Worm (Caenorhabditis elegans) whole organism, L4 larva: ENCODE results near the gene PDB1.1.

ENCODE experiments used
- F26F4.8 ChIP-seq: fragments of 200-800 bp; sonication (Bioruptor generic); conservative IDR thresholded peaks from 2 replicates; pipeline ENCODE4 v1.3.6; 2022; ENCODE audit warnings: missing genetic modification characterization, missing compliant biosample characterization
- aha-1 ChIP-seq: fragments of 150-350 bp; peaks from one replicate; lab custom pipeline; 2014; ENCODE audit warnings: missing biosample characterization, missing genetic modification characterization
- ama-1 ChIP-seq: fragments of 150-350 bp; optimal IDR thresholded peaks from 2 replicates; lab custom pipeline; 2014; ENCODE audit warnings: inconsistent platforms, mixed read lengths
- attf-4 ChIP-seq: sonication (generic microtip); optimal IDR thresholded peaks from 3 replicates; lab custom pipeline; 2017; ENCODE audit warnings: missing biosample characterization, missing genetic modification characterization
- ceh-44 ChIP-seq: fragments of 200-800 bp; sonication (Bioruptor generic); IDR thresholded peaks from 2 replicates; pipeline ENCODE4 v1.3.6; 2022; ENCODE audit warnings: missing genetic modification reagents, missing genetic modification characterization, missing compliant biosample characterization
- daf-16 ChIP-seq, 3 experiments: sonication (generic microtip); optimal IDR thresholded peaks; 2 replicates each; lab custom pipeline; 2016 to 2017; ENCODE audit warnings: missing genetic modification characterization in 3 of 3, missing genetic modification reagents in 3 of 3, mild to moderate bottlenecking in 2 of 3, missing compliant biosample characterization in 2 of 3, missing biosample characterization in 1 of 3, moderate library complexity in 1 of 3
- dmd-6 ChIP-seq: fragments of 200-800 bp; sonication (Bioruptor generic); IDR thresholded peaks from 2 replicates; pipeline ENCODE4 v1.3.6; 2022; ENCODE audit warnings: missing genetic modification reagents, missing genetic modification characterization, missing compliant biosample characterization
- dve-1 ChIP-seq: sonication (generic microtip); optimal IDR thresholded peaks from 2 replicates; lab custom pipeline; 2017; ENCODE audit warnings: antibody characterized with exemption, mild to moderate bottlenecking, missing genetic modification characterization, missing compliant biosample characterization; ENCODE audit not compliant: insufficient read depth
- fkh-10 ChIP-seq: fragments of 150-350 bp; optimal IDR thresholded peaks from 2 replicates; lab custom pipeline; 2014; ENCODE audit warnings: missing biosample characterization, missing genetic modification reagents, missing genetic modification characterization
- hif-1 ChIP-seq, 2 experiments: sonication (generic microtip); optimal IDR thresholded peaks; 2 replicates each; lab custom pipeline; 2016 to 2017; ENCODE audit warnings: missing compliant biosample characterization in 2 of 2, missing genetic modification characterization in 2 of 2, missing genetic modification reagents in 2 of 2, missing genotype in 2 of 2, mild to moderate bottlenecking in 1 of 2
- hlh-11 ChIP-seq: fragments of 200-800 bp; sonication (Bioruptor generic); optimal IDR thresholded peaks from 2 replicates; lab custom pipeline; 2018; ENCODE audit warnings: mild to moderate bottlenecking, missing genetic modification characterization, missing compliant biosample characterization
- hlh-30 ChIP-seq: sonication (generic microtip); optimal IDR thresholded peaks from 2 replicates; lab custom pipeline; 2017; ENCODE audit warnings: antibody characterized with exemption, mild to moderate bottlenecking, missing genetic modification characterization, missing compliant biosample characterization; ENCODE audit not compliant: insufficient read depth
- hmg-1.1 ChIP-seq: fragments of 200-800 bp; sonication (Bioruptor generic); IDR thresholded peaks from 2 replicates; pipeline ENCODE4 v1.3.6; 2022; ENCODE audit warnings: missing genetic modification reagents, missing genetic modification characterization, missing compliant biosample characterization
- jun-1 ChIP-seq: fragments of 150-350 bp; optimal IDR thresholded peaks from 2 replicates; lab custom pipeline; 2014; ENCODE audit warnings: missing biosample characterization, missing genetic modification reagents, missing genetic modification characterization
- lin-1 ChIP-seq: fragments of 200-800 bp; sonication (Bioruptor generic); IDR thresholded peaks from 2 replicates; pipeline ENCODE4 v1.3.6; 2022; ENCODE audit warnings: missing genetic modification reagents, missing genetic modification characterization, missing compliant biosample characterization
- lin-29 ChIP-seq: fragments of 200-800 bp; sonication (Bioruptor generic); IDR thresholded peaks from 2 replicates; pipeline ENCODE4 v1.3.6; 2022; ENCODE audit warnings: missing genetic modification reagents, missing genetic modification characterization, missing compliant biosample characterization
- lsy-2 ChIP-seq, 2 experiments: fragments of 150-350 bp in 1 of 2; sonication (generic microtip) in 1 of 2; optimal IDR thresholded peaks; 2 replicates each; lab custom pipeline; 2014 to 2017; ENCODE audit warnings: missing biosample characterization in 2 of 2, missing genetic modification characterization in 2 of 2
- madf-5 ChIP-seq, 2 experiments: fragments of 200-800 bp; sonication (Bioruptor generic); IDR thresholded peaks; 2 replicates each; pipeline ENCODE4 v1.3.6; 2022; ENCODE audit warnings: missing compliant biosample characterization in 2 of 2, missing genetic modification characterization in 2 of 2
- madf-9 ChIP-seq: fragments of 200-800 bp; sonication (Bioruptor generic); conservative IDR thresholded peaks from 2 replicates; pipeline ENCODE4 v1.3.6; 2022; ENCODE audit warnings: missing genetic modification reagents, missing genetic modification characterization, missing compliant biosample characterization
- mdl-1 ChIP-seq, 2 experiments: fragments of 150-350 bp in 1 of 2; sonication (generic microtip) in 1 of 2; optimal IDR thresholded peaks; 2 replicates each; lab custom pipeline; 2014 to 2017; ENCODE audit warnings: missing biosample characterization in 2 of 2, missing genetic modification characterization in 2 of 2
- mep-1 ChIP-seq: fragments of 150-350 bp; sonication (generic microtip); optimal IDR thresholded peaks from 3 replicates; lab custom pipeline; 2014; ENCODE audit warnings: missing biosample characterization, missing genetic modification characterization
- mxl-2 ChIP-seq: fragments of 200-800 bp; sonication (Bioruptor generic); conservative IDR thresholded peaks from 2 replicates; pipeline ENCODE4 v1.3.6; 2022; ENCODE audit warnings: missing genetic modification reagents, missing genetic modification characterization, missing compliant biosample characterization
- mxl-3 ChIP-seq: fragments of 200-800 bp; sonication (Bioruptor generic); optimal IDR thresholded peaks from 2 replicates; lab custom pipeline; 2018; ENCODE audit warnings: mild to moderate bottlenecking, missing genetic modification characterization, missing compliant biosample characterization
- nhr-10 ChIP-seq: fragments of 150-350 bp; optimal IDR thresholded peaks from 2 replicates; lab custom pipeline; 2014; ENCODE audit warnings: missing biosample characterization, missing genetic modification characterization
- nhr-11 ChIP-seq: fragments of 150-350 bp; optimal IDR thresholded peaks from 2 replicates; lab custom pipeline; 2014; ENCODE audit warnings: missing biosample characterization, missing genetic modification characterization
- nhr-111 ChIP-seq: fragments of 200-800 bp; sonication (Bioruptor generic); optimal IDR thresholded peaks from 2 replicates; lab custom pipeline; 2018; ENCODE audit warnings: mild to moderate bottlenecking, missing genetic modification characterization, missing compliant biosample characterization
- nhr-28 ChIP-seq: fragments of 150-350 bp; optimal IDR thresholded peaks from 2 replicates; lab custom pipeline; 2014; ENCODE audit warnings: missing biosample characterization, missing genetic modification characterization
- nhr-41 ChIP-seq: fragments of 200-800 bp; sonication (Bioruptor generic); IDR thresholded peaks from 2 replicates; pipeline ENCODE4 v1.3.6; 2022; ENCODE audit warnings: missing genetic modification reagents, missing genetic modification characterization, missing compliant biosample characterization
- nhr-48 ChIP-seq: sonication (generic microtip); optimal IDR thresholded peaks from 2 replicates; lab custom pipeline; 2016; ENCODE audit warnings: mild to moderate bottlenecking, missing genetic modification characterization, missing compliant biosample characterization
- nhr-6 ChIP-seq: fragments of 150-350 bp; optimal IDR thresholded peaks from 2 replicates; lab custom pipeline; 2014; ENCODE audit warnings: missing biosample characterization, missing genetic modification characterization
- nhr-77 ChIP-seq: fragments of 150-350 bp; optimal IDR thresholded peaks from 2 replicates; lab custom pipeline; 2014; ENCODE audit warnings: missing biosample characterization, missing genetic modification characterization
- pha-4 ChIP-seq, 2 experiments: fragments of 150-350 bp in 1 of 2; fragments of 200-800 bp in 1 of 2; sonication (Bioruptor generic) in 1 of 2; IDR thresholded peaks in 1 of 2; optimal IDR thresholded peaks in 1 of 2; 2 replicates each; pipeline versions ENCODE4 v1.3.6 to Lab custom; 2014 to 2022; ENCODE audit warnings: missing genetic modification characterization in 2 of 2, missing genetic modification reagents in 2 of 2, missing biosample characterization in 1 of 2, missing compliant biosample characterization in 1 of 2
- php-3 ChIP-seq: fragments of 200-800 bp; sonication (Bioruptor generic); IDR thresholded peaks from 2 replicates; pipeline ENCODE4 v1.3.6; 2022; ENCODE audit warnings: missing genetic modification reagents, missing genetic modification characterization, missing compliant biosample characterization
- pqm-1 ChIP-seq: sonication (generic microtip); optimal IDR thresholded peaks from 2 replicates; lab custom pipeline; 2017; ENCODE audit warnings: missing biosample characterization, missing genetic modification characterization
- set-16 ChIP-seq: fragments of 200-800 bp; sonication (Bioruptor generic); IDR thresholded peaks from 2 replicates; pipeline ENCODE4 v1.3.6; 2022; ENCODE audit warnings: missing genetic modification reagents, missing genetic modification characterization, missing compliant biosample characterization
- spr-3 ChIP-seq: fragments of 200-800 bp; sonication (Bioruptor generic); optimal IDR thresholded peaks from 2 replicates; lab custom pipeline; 2018; ENCODE audit warnings: mild to moderate bottlenecking, missing genetic modification characterization, missing compliant biosample characterization
- tra-1 ChIP-seq: fragments of 200-800 bp; sonication (Bioruptor generic); IDR thresholded peaks from 2 replicates; pipeline ENCODE4 v1.3.6; 2022; ENCODE audit warnings: missing genetic modification reagents, missing genetic modification characterization, missing compliant biosample characterization
- unc-39 ChIP-seq: sonication (generic microtip); optimal IDR thresholded peaks from 2 replicates; lab custom pipeline; 2017; ENCODE audit warnings: missing biosample characterization, missing genetic modification characterization
- unc-62 ChIP-seq, 3 experiments: fragments of 150-350 bp in 1 of 3; sonication (generic microtip); optimal IDR thresholded peaks in 2 of 3; peaks in 1 of 3; 1 replicate in 1 of 3; 2 replicates in 2 of 3; lab custom pipeline; 2014 to 2017; ENCODE audit warnings: missing biosample characterization in 3 of 3, missing genetic modification characterization in 3 of 3, missing genetic modification reagents in 3 of 3, missing genotype in 1 of 3
- zfp-2 ChIP-seq: sonication (generic microtip); optimal IDR thresholded peaks from 2 replicates; lab custom pipeline; 2016; ENCODE audit warnings: mild to moderate bottlenecking, missing genetic modification characterization, missing compliant biosample characterization
- zip-2 ChIP-seq: fragments of 150-350 bp; optimal IDR thresholded peaks from 2 replicates; lab custom pipeline; 2014; ENCODE audit warnings: missing biosample characterization, missing genetic modification characterization
- ztf-7 ChIP-seq: fragments of 150-350 bp; optimal IDR thresholded peaks from 2 replicates; lab custom pipeline; 2014; ENCODE audit warnings: missing biosample characterization, missing genetic modification characterization

Gene PDB1.1

DNA sequence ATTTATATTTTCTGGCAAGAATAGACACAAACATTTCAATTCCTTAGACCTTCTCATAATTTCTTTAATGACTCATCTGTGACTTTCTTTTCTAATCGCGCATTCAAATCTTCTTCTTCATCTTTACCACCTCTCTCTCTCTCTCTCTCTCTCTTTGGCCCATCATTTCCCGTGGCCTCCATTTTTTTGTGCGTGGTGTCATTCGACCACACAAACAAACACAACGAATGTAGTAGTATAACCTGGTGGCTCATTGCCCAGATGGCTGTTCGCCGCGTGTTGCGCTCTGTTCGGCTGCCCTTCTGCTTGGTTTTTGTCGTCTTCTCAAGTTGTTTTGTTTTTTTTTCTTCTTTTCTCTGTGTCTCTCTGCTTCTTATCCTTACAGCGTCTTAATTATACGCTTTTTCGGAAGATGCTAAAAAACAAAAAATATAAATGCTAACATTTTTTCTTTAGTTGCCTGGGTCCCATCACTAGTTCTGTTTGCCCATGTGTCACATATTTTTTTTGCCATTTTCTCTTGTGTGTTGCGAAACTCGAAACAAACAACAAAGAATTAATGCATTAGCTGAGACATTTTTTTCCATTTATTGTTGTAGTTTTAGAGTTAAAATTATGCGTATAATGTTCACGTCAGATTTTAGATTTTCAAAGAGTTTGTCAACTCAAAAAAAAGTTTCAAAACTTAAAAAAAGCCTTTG is 18.7 kb upstream of the PDB1.1 start:
- no peak for TF ChIP-seq lin-29
- peak; percentile 38 for TF ChIP-seq hlh-30
- TF ChIP-seq nhr-6 (tag; lab: Kevin White, UChicago), result peak; percentile 35
- TF ChIP-seq nhr-28 (tag; lab: Kevin White, UChicago), result peak; percentile 48
- peak; percentile 58 for TF ChIP-seq hlh-11
- TF ChIP-seq mdl-1 (tag; optimal IDR thresholded peaks at IDR 0.05; lab: Kevin White, UChicago), result peak in 1 of 2 experiments; percentile 46
- no peak for TF ChIP-seq ama-1 (lab: Kevin White, UChicago)
- peak; percentile 68 for TF ChIP-seq mep-1 (tag; lab: Kevin White, UChicago)
- TF ChIP-seq set-16 (GFP tag; lab: Robert Waterston, UW), result no peak
- no peak for TF ChIP-seq attf-4 (tag; lab: Kevin White, UChicago)
- TF ChIP-seq madf-9 (GFP tag; lab: Robert Waterston, UW), result no peak
- peak; percentile 13 for TF ChIP-seq ztf-7 (tag; lab: Kevin White, UChicago)
- peak in 1 of 2 experiments; percentile 28 for TF ChIP-seq unc-62 (GFP tag; optimal IDR thresholded peaks at IDR 0.05 in 1 of 2; lab: Kevin White, UChicago)
- no peak for TF ChIP-seq unc-62 (tag; optimal IDR thresholded peaks at IDR 0.05; lab: Kevin White, UChicago)
- TF ChIP-seq php-3, result no peak
- TF ChIP-seq spr-3 (GFP tag; lab: Kevin White, UChicago), result no peak
- TF ChIP-seq nhr-10, result no peak
- no peak for TF ChIP-seq nhr-111
- TF ChIP-seq daf-16 (GFP tag; optimal IDR thresholded peaks at IDR 0.05; lab: Kevin White, UChicago), result peak in 1 of 2 experiments; percentile 19
- no peak for TF ChIP-seq daf-16 (tag; optimal IDR thresholded peaks at IDR 0.05; lab: Kevin White, UChicago)
- 0 out of 2 replicates have a peak, but pooled peaks have one; percentile 22 for TF ChIP-seq dmd-6 (GFP tag; lab: Robert Waterston, UW)
- no peak for TF ChIP-seq aha-1 (tag; lab: Kevin White, UChicago)
- TF ChIP-seq, all 104 proteins: peak for 10

DNA sequence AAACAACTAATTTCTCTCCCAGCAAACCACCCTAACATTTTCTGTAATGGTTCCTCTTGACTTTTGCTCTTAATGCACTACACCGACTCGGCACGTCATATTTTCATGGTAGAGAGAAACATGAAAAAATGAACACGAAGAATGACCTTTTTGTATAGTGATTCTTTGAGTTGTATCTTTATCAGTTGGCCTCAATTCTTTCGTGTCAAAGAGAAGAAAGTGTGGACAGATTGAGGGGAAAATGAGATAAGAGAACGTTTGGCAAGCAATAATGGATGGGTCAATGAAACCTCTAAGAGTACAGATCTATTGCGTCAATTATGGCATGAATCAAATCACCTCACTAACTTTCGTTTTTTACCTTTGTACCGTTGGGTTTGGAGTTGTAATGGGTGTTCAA is 17.1 kb upstream of the PDB1.1 start:
- no peak for TF ChIP-seq madf-5 (GFP tag; IDR thresholded peaks at IDR 0.05; lab: Robert Waterston, UW)
- peak; percentile 76 for TF ChIP-seq hlh-11
- TF ChIP-seq unc-39 (tag; lab: Kevin White, UChicago), result no peak
- no peak for TF ChIP-seq F26F4.8
- TF ChIP-seq pha-4 (GFP tag; IDR thresholded peaks at IDR 0.05; lab: Robert Waterston, UW), result no peak
- no peak for TF ChIP-seq pha-4 (tag; optimal IDR thresholded peaks at IDR 0.05; lab: Kevin White, UChicago)
- no peak for TF ChIP-seq mxl-2 (GFP tag; lab: Robert Waterston, UW)
- TF ChIP-seq php-3, result peak; percentile 61
- TF ChIP-seq dve-1 (tag; lab: Kevin White, UChicago), result peak; percentile 76
- peak in 1 of 2 experiments; percentile 5 for TF ChIP-seq lsy-2 (tag; optimal IDR thresholded peaks at IDR 0.05; lab: Kevin White, UChicago)
- TF ChIP-seq nhr-41, result 0 out of 2 replicates have a peak, but pooled peaks have one; percentile 56
- no peak for TF ChIP-seq zip-2 (tag; lab: Kevin White, UChicago)
- no peak for TF ChIP-seq hmg-1.1 (GFP tag; lab: Robert Waterston, UW)
- TF ChIP-seq mdl-1 (tag; optimal IDR thresholded peaks at IDR 0.05; lab: Kevin White, UChicago), result peak in 1 of 2 experiments; percentile 41
- TF ChIP-seq aha-1 (tag; lab: Kevin White, UChicago), result no peak
- peak; percentile 80 for TF ChIP-seq tra-1 (GFP tag; lab: Robert Waterston, UW)
- peak; percentile 86 for TF ChIP-seq dmd-6 (GFP tag; lab: Robert Waterston, UW)
- peak; percentile 17 for TF ChIP-seq nhr-77 (tag; lab: Kevin White, UChicago)
- peak; percentile 31 for TF ChIP-seq mxl-3 (GFP tag; lab: Kevin White, UChicago)
- peak; percentile 56 for TF ChIP-seq nhr-48 (tag; lab: Kevin White, UChicago)
- TF ChIP-seq zfp-2 (tag; lab: Kevin White, UChicago), result no peak
- peak; percentile 98 for TF ChIP-seq nhr-28 (tag; lab: Kevin White, UChicago)
- no peak for TF ChIP-seq daf-16 (GFP tag; optimal IDR thresholded peaks at IDR 0.05; lab: Kevin White, UChicago)
- TF ChIP-seq daf-16 (tag; optimal IDR thresholded peaks at IDR 0.05; lab: Kevin White, UChicago), result peak; percentile 87
- peak in 1 of 2 experiments; percentile 98 for TF ChIP-seq unc-62 (GFP tag; optimal IDR thresholded peaks at IDR 0.05 in 1 of 2; lab: Kevin White, UChicago)
- TF ChIP-seq unc-62 (tag; optimal IDR thresholded peaks at IDR 0.05; lab: Kevin White, UChicago), result no peak
- TF ChIP-seq fkh-10, result no peak
- TF ChIP-seq jun-1 (tag; lab: Kevin White, UChicago), result no peak
- TF ChIP-seq mep-1 (tag; lab: Kevin White, UChicago), result peak; percentile 16
- no peak for TF ChIP-seq nhr-10
- TF ChIP-seq pqm-1 (tag; lab: Kevin White, UChicago), result peak; percentile 97
- TF ChIP-seq hif-1 (tag; optimal IDR thresholded peaks at IDR 0.05; lab: Kevin White, UChicago), result peak in 1 of 2 experiments; percentile 2
- TF ChIP-seq lin-1 (GFP tag; lab: Robert Waterston, UW), result peak; percentile 38; the same call in 1 of the 2 replicates
- TF ChIP-seq nhr-11 (tag; lab: Kevin White, UChicago), result peak; percentile 33
- no peak for TF ChIP-seq ceh-44 (GFP tag; lab: Robert Waterston, UW)
- TF ChIP-seq, all 104 proteins: peak for 19
